Worm (Caenorhabditis elegans) whole organism, L4 larva: ENCODE measurements around the gene Y73B6BL.23.

Source experiments
- F37D6.2 ChIP-seq: sonication (generic microtip); optimal IDR thresholded peaks from 2 replicates; lab custom pipeline; 2016; ENCODE audit warnings: mild to moderate bottlenecking, missing genetic modification characterization, missing compliant biosample characterization
- F44E2.7 ChIP-seq: fragments of 200-800 bp; sonication (Bioruptor generic); IDR thresholded peaks from 2 replicates; pipeline ENCODE4 v2.1.2; 2022; ENCODE audit warnings: missing genetic modification characterization, missing compliant biosample characterization
- ZK546.5 ChIP-seq, 2 experiments: sonication (generic microtip); optimal IDR thresholded peaks; 2 replicates each; lab custom pipeline; 2017; ENCODE audit warnings: missing biosample characterization in 2 of 2, missing genetic modification characterization in 2 of 2
- ceh-20 ChIP-seq: fragments of 200-800 bp; sonication (Bioruptor generic); IDR thresholded peaks from 2 replicates; pipeline ENCODE4 v1.3.6; 2022; ENCODE audit warnings: missing genetic modification reagents, missing genetic modification characterization, missing compliant biosample characterization
- ceh-32 ChIP-seq: sonication (generic microtip); optimal IDR thresholded peaks from 2 replicates; lab custom pipeline; 2016; ENCODE audit warnings: mild to moderate bottlenecking, missing genetic modification characterization, missing compliant biosample characterization; ENCODE audit not compliant: poor library complexity
- ctbp-1 ChIP-seq: fragments of 200-800 bp; sonication (Bioruptor generic); IDR thresholded peaks from 2 replicates; pipeline ENCODE4 v1.3.6; 2022; ENCODE audit warnings: missing genetic modification reagents, missing genetic modification characterization, missing compliant biosample characterization
- daf-16 ChIP-seq, 3 experiments: sonication (generic microtip); optimal IDR thresholded peaks; 2 replicates each; lab custom pipeline; 2016 to 2017; ENCODE audit warnings: missing genetic modification characterization in 3 of 3, missing genetic modification reagents in 3 of 3, mild to moderate bottlenecking in 2 of 3, missing compliant biosample characterization in 2 of 3, missing biosample characterization in 1 of 3, moderate library complexity in 1 of 3
- daf-19 ChIP-seq: fragments of 200-800 bp; sonication (Bioruptor generic); conservative IDR thresholded peaks from 2 replicates; pipeline ENCODE4 v1.3.6; 2022; ENCODE audit warnings: missing genetic modification characterization, missing compliant biosample characterization
- dmd-6 ChIP-seq: fragments of 200-800 bp; sonication (Bioruptor generic); IDR thresholded peaks from 2 replicates; pipeline ENCODE4 v1.3.6; 2022; ENCODE audit warnings: missing genetic modification reagents, missing genetic modification characterization, missing compliant biosample characterization
- dpl-1 ChIP-seq: fragments of 150-350 bp; optimal IDR thresholded peaks from 2 replicates; lab custom pipeline; 2014; ENCODE audit warnings: missing biosample characterization, missing genetic modification reagents, missing genetic modification characterization
- dve-1 ChIP-seq: sonication (generic microtip); optimal IDR thresholded peaks from 2 replicates; lab custom pipeline; 2017; ENCODE audit warnings: antibody characterized with exemption, mild to moderate bottlenecking, missing genetic modification characterization, missing compliant biosample characterization; ENCODE audit not compliant: insufficient read depth
- egl-27 ChIP-seq: sonication (generic microtip); optimal IDR thresholded peaks from 3 replicates; lab custom pipeline; 2017; ENCODE audit warnings: missing biosample characterization, missing genetic modification reagents, missing genetic modification characterization
- fkh-10 ChIP-seq: fragments of 150-350 bp; optimal IDR thresholded peaks from 2 replicates; lab custom pipeline; 2014; ENCODE audit warnings: missing biosample characterization, missing genetic modification reagents, missing genetic modification characterization
- hlh-11 ChIP-seq: fragments of 200-800 bp; sonication (Bioruptor generic); optimal IDR thresholded peaks from 2 replicates; lab custom pipeline; 2018; ENCODE audit warnings: mild to moderate bottlenecking, missing genetic modification characterization, missing compliant biosample characterization
- hlh-30 ChIP-seq: sonication (generic microtip); optimal IDR thresholded peaks from 2 replicates; lab custom pipeline; 2017; ENCODE audit warnings: antibody characterized with exemption, mild to moderate bottlenecking, missing genetic modification characterization, missing compliant biosample characterization; ENCODE audit not compliant: insufficient read depth
- lin-15B ChIP-seq: fragments of 150-350 bp; sonication (generic microtip); optimal IDR thresholded peaks from 3 replicates; lab custom pipeline; 2014; ENCODE audit warnings: missing biosample characterization, missing genetic modification characterization
- lin-38 ChIP-seq: fragments of 200-800 bp; sonication (Bioruptor generic); IDR thresholded peaks from 2 replicates; pipeline ENCODE4 v1.3.6; 2022; ENCODE audit warnings: missing genetic modification reagents, missing genetic modification characterization, missing compliant biosample characterization
- mxl-3 ChIP-seq: fragments of 200-800 bp; sonication (Bioruptor generic); optimal IDR thresholded peaks from 2 replicates; lab custom pipeline; 2018; ENCODE audit warnings: mild to moderate bottlenecking, missing genetic modification characterization, missing compliant biosample characterization
- nhr-10 ChIP-seq: fragments of 150-350 bp; optimal IDR thresholded peaks from 2 replicates; lab custom pipeline; 2014; ENCODE audit warnings: missing biosample characterization, missing genetic modification characterization
- nhr-102 ChIP-seq: sonication (generic microtip); optimal IDR thresholded peaks from 2 replicates; lab custom pipeline; 2016; ENCODE audit warnings: mild to moderate bottlenecking, missing genetic modification characterization, moderate library complexity, missing compliant biosample characterization
- nhr-11 ChIP-seq: fragments of 150-350 bp; optimal IDR thresholded peaks from 2 replicates; lab custom pipeline; 2014; ENCODE audit warnings: missing biosample characterization, missing genetic modification characterization
- nhr-76 ChIP-seq: fragments of 150-350 bp; optimal IDR thresholded peaks from 2 replicates; lab custom pipeline; 2014; ENCODE audit warnings: missing biosample characterization, missing genetic modification characterization
- pha-4 ChIP-seq, 2 experiments: fragments of 150-350 bp in 1 of 2; fragments of 200-800 bp in 1 of 2; sonication (Bioruptor generic) in 1 of 2; IDR thresholded peaks in 1 of 2; optimal IDR thresholded peaks in 1 of 2; 2 replicates each; pipeline versions ENCODE4 v1.3.6 to Lab custom; 2014 to 2022; ENCODE audit warnings: missing genetic modification characterization in 2 of 2, missing genetic modification reagents in 2 of 2, missing biosample characterization in 1 of 2, missing compliant biosample characterization in 1 of 2
- set-16 ChIP-seq: fragments of 200-800 bp; sonication (Bioruptor generic); IDR thresholded peaks from 2 replicates; pipeline ENCODE4 v1.3.6; 2022; ENCODE audit warnings: missing genetic modification reagents, missing genetic modification characterization, missing compliant biosample characterization
- skn-1 ChIP-seq: fragments of 150-350 bp; optimal IDR thresholded peaks from 2 replicates; lab custom pipeline; 2014; ENCODE audit warnings: missing biosample characterization, missing genetic modification characterization
- unc-130 ChIP-seq: sonication (generic microtip); optimal IDR thresholded peaks from 2 replicates; lab custom pipeline; 2016; ENCODE audit warnings: missing genetic modification reagents, missing genetic modification characterization, missing compliant biosample characterization
- unc-62 ChIP-seq, 3 experiments: fragments of 150-350 bp in 1 of 3; sonication (generic microtip); optimal IDR thresholded peaks in 2 of 3; peaks in 1 of 3; 1 replicate in 1 of 3; 2 replicates in 2 of 3; lab custom pipeline; 2014 to 2017; ENCODE audit warnings: missing biosample characterization in 3 of 3, missing genetic modification characterization in 3 of 3, missing genetic modification reagents in 3 of 3, missing genotype in 1 of 3
- zag-1 ChIP-seq: fragments of 150-350 bp; optimal IDR thresholded peaks from 2 replicates; lab custom pipeline; 2014; ENCODE audit warnings: missing biosample characterization, missing genetic modification characterization
- zfp-2 ChIP-seq: sonication (generic microtip); optimal IDR thresholded peaks from 2 replicates; lab custom pipeline; 2016; ENCODE audit warnings: mild to moderate bottlenecking, missing genetic modification characterization, missing compliant biosample characterization
- zip-2 ChIP-seq: fragments of 150-350 bp; optimal IDR thresholded peaks from 2 replicates; lab custom pipeline; 2014; ENCODE audit warnings: missing biosample characterization, missing genetic modification characterization
- ztf-11 ChIP-seq: fragments of 150-350 bp; optimal IDR thresholded peaks from 2 replicates; lab custom pipeline; 2014; ENCODE audit warnings: missing biosample characterization, missing genetic modification characterization

The Y73B6BL.23 gene

DNA sequence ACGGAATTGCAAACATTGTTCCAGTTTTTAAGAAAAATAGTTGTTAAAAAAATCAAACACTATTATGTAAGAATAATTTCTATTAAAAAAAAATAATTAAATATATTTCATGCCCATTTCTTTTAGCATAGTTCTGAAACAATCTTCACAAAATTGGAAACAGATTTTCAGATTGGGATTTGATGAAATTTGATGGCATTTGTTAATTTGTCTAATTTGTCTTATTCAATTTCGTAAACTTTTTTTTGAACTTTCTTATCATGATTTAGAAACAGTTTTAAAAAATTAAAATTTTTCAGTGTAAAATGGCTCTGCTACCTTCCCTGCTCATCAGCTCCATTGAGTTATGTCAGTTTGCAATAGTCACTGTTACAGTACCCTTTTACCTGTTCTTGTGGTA is 14.0 kb downstream of the Y73B6BL.23 start, which contains the start of gene srv-13 (continued):
- TF ChIP-seq lin-15B, result no peak
- no peak for TF ChIP-seq dve-1 (tag; lab: Kevin White, UChicago)

DNA sequence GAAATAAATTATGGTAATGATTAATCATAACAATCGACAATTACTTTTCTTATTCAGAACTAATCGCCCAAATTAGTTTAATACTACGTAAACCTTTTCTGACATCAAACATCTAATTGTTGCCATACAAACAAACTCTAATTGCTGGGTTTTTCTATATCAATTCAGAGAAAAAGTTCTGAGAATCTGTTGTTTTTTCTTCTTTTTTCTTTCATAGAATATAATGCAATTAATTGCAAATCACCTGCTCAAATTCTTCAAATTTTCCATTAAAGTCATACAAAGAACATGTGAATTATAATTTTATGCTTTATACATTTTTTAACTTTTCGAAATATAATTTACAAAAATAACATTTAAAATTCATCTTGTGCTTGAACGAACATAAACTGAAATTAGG is 15.5 kb downstream of the Y73B6BL.23 start:
- TF ChIP-seq nhr-10 (tag; lab: Kevin White, UChicago), result no peak
- TF ChIP-seq pha-4 (GFP tag; IDR thresholded peaks at IDR 0.05; lab: Robert Waterston, UW), result no peak
- TF ChIP-seq pha-4 (tag; optimal IDR thresholded peaks at IDR 0.05; lab: Kevin White, UChicago), result no peak
- TF ChIP-seq nhr-102 (tag; lab: Kevin White, UChicago), result no peak
- TF ChIP-seq dpl-1, result no peak
- TF ChIP-seq F37D6.2, result no peak
- TF ChIP-seq zfp-2 (tag; lab: Kevin White, UChicago), result no peak
- no peak for TF ChIP-seq daf-16 (GFP tag; optimal IDR thresholded peaks at IDR 0.05; lab: Kevin White, UChicago)
- no peak for TF ChIP-seq daf-16 (tag; optimal IDR thresholded peaks at IDR 0.05; lab: Kevin White, UChicago)
- TF ChIP-seq, all 104 proteins: peak for 0

DNA sequence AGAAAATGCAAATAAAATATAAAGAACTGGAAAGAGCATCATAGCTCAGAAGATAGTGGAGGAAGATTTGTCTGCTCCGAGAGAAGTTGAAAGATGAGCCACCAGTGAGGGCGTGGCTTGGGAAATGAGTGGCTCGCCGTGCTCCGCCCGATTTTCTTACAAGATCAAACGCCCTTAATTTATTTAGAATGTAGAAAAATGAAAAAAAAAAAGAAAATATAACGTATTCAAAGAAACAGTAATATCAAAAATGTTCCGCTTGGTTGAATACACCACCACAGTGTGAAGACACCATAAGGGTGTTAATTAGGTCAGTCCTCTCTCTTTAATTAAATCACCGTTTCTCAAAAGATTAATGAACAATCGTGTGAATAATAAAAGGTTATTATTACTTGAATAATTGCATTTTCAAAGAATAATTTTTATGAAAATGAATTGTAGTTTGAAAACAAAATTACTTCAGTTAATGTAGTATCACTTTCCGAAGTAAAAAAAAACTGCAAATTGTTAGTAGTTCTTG is 16.4 kb downstream of the Y73B6BL.23 start, which contains the start of gene sfrp-1:
Gene sfrp-1, minus strand, starts transcription at position 51 of the 520 bp plus-strand sequence.
- TF ChIP-seq ZK546.5 (tag; optimal IDR thresholded peaks at IDR 0.05; lab: Kevin White, UChicago) (no peak), zip-2 (tag; lab: Kevin White, UChicago) (no peak), ztf-11 (tag; lab: Kevin White, UChicago) (no peak), zag-1 (tag; lab: Kevin White, UChicago) (no peak), F44E2.7 (no peak), ceh-32 (tag; lab: Kevin White, UChicago) (no peak), lin-38 (GFP tag; lab: Robert Waterston, UW) (no peak), egl-27 (tag; lab: Kevin White, UChicago) (no peak), daf-19 (no peak), mxl-3 (no peak), unc-130 (no peak), skn-1 (no peak), hlh-11 (tag; lab: Kevin White, UChicago) (no peak), nhr-76 (tag; lab: Kevin White, UChicago) (no peak)

- TF ChIP-seq fkh-10 (GFP tag; lab: Kevin White, UChicago) (peak; percentile 27), ceh-20 (GFP tag; lab: Robert Waterston, UW) (no peak)
Observed at ce11 chrIV:6395190-6395589, 23.7 kb downstream of the Y73B6BL.23 start.

- TF ChIP-seq hlh-30, result peak; percentile 4
- peak; percentile 74 for TF ChIP-seq nhr-11 (tag; lab: Kevin White, UChicago)
- TF ChIP-seq ctbp-1 (GFP tag; lab: Robert Waterston, UW), result 0 out of 2 replicates have a peak, but pooled peaks have one; percentile 20
- TF ChIP-seq daf-16 (GFP tag; optimal IDR thresholded peaks at IDR 0.05; lab: Kevin White, UChicago), result peak in 1 of 2 experiments; percentile 46
- TF ChIP-seq daf-16 (tag; optimal IDR thresholded peaks at IDR 0.05; lab: Kevin White, UChicago), result no peak
- no peak for TF ChIP-seq set-16
- peak in 1 of 2 experiments; percentile 96 for TF ChIP-seq unc-62 (GFP tag; optimal IDR thresholded peaks at IDR 0.05 in 1 of 2; lab: Kevin White, UChicago)
- TF ChIP-seq unc-62 (tag; optimal IDR thresholded peaks at IDR 0.05; lab: Kevin White, UChicago), result no peak
Observed at ce11 chrIV:6393329-6393728, 25.6 kb downstream of the Y73B6BL.23 start.

ce11 chrIV:6391566-6391965 is 27.3 kb downstream of the Y73B6BL.23 start:
- TF ChIP-seq unc-62 (GFP tag; optimal IDR thresholded peaks at IDR 0.05 in 1 of 2; lab: Kevin White, UChicago), result peak in 1 of 2 experiments; percentile 15
- TF ChIP-seq unc-62 (tag; optimal IDR thresholded peaks at IDR 0.05; lab: Kevin White, UChicago), result no peak
- TF ChIP-seq dmd-6 (GFP tag; lab: Robert Waterston, UW), result no peak
